Worm (Caenorhabditis elegans) whole organism, young adult: ENCODE results near the gene sel-11.
A peak's percentile ranks its signal among the peaks of the same experiment; 100 is the strongest.

ENCODE experiments used
- B0019.2 ChIP-seq: fragments of 200-800 bp; sonication (Bioruptor generic); conservative IDR thresholded peaks from 2 replicates; pipeline ENCODE4 v1.3.6; 2022; ENCODE audit warnings: missing genetic modification reagents, missing genetic modification characterization, missing compliant biosample characterization
- B0261.1 ChIP-seq: sonication (generic microtip); optimal IDR thresholded peaks from 2 replicates; lab custom pipeline; 2016; ENCODE audit warnings: mild to moderate bottlenecking, missing genetic modification characterization, moderate library complexity, missing compliant biosample characterization
- C06A6.2 ChIP-seq: fragments of 200-800 bp; sonication (Bioruptor generic); conservative IDR thresholded peaks from 2 replicates; pipeline ENCODE4 v1.3.6; 2022; ENCODE audit warnings: missing genetic modification characterization, missing compliant biosample characterization
- F10E7.11 ChIP-seq: sonication (generic microtip); optimal IDR thresholded peaks from 2 replicates; lab custom pipeline; 2017; ENCODE audit warnings: mild to moderate bottlenecking, missing genetic modification characterization, moderate library complexity, missing compliant biosample characterization
- F23B12.7 ChIP-seq: sonication (generic microtip); optimal IDR thresholded peaks from 2 replicates; lab custom pipeline; 2017; ENCODE audit warnings: missing genetic modification characterization, mild to moderate bottlenecking, missing compliant biosample characterization, antibody characterized with exemption, moderate library complexity; ENCODE audit not compliant: insufficient read depth
- F52B5.7 ChIP-seq: sonication (generic microtip); optimal IDR thresholded peaks from 2 replicates; lab custom pipeline; 2016; ENCODE audit warnings: mild to moderate bottlenecking, missing genetic modification characterization, missing compliant biosample characterization
- K11D2.4 ChIP-seq: fragments of 200-800 bp; sonication (Bioruptor generic); IDR thresholded peaks from 2 replicates; pipeline ENCODE4 v1.3.6; 2022; ENCODE audit warnings: missing genetic modification reagents, missing genetic modification characterization, missing compliant biosample characterization
- K12H6.12 ChIP-seq: fragments of 200-800 bp; sonication (Bioruptor generic); optimal IDR thresholded peaks from 2 replicates; lab custom pipeline; 2018; ENCODE audit warnings: mild to moderate bottlenecking, missing genetic modification characterization, missing compliant biosample characterization
- T07F8.4 ChIP-seq: sonication (generic microtip); optimal IDR thresholded peaks from 2 replicates; lab custom pipeline; 2016; ENCODE audit warnings: mild to moderate bottlenecking, missing genetic modification characterization, moderate library complexity, missing compliant biosample characterization
- akir-1 ChIP-seq: fragments of 200-800 bp; sonication (Bioruptor generic); optimal IDR thresholded peaks from 2 replicates; lab custom pipeline; 2018; ENCODE audit warnings: mild to moderate bottlenecking, missing genetic modification characterization, moderate library complexity, missing compliant biosample characterization
- ama-1 ChIP-seq, 3 experiments: fragments of 150-350 bp in 1 of 3; sonication (generic microtip) in 2 of 3; optimal IDR thresholded peaks; 2 replicates each; lab custom pipeline; 2014 to 2018; ENCODE audit warnings: missing biosample characterization in 2 of 3, missing genetic modification characterization in 2 of 3, missing genetic modification reagents in 2 of 3
- attf-3 ChIP-seq: fragments of 200-800 bp; sonication (Bioruptor generic); conservative IDR thresholded peaks from 2 replicates; pipeline ENCODE4 v1.3.6; 2022; ENCODE audit warnings: missing genetic modification reagents, missing genetic modification characterization, missing compliant biosample characterization
- attf-5 ChIP-seq: fragments of 200-800 bp; sonication (Bioruptor generic); optimal IDR thresholded peaks from 2 replicates; lab custom pipeline; 2018; ENCODE audit warnings: mild to moderate bottlenecking, missing genetic modification characterization, missing compliant biosample characterization
- bed-1 ChIP-seq: fragments of 200-800 bp; sonication (Bioruptor generic); IDR thresholded peaks from 2 replicates; pipeline ENCODE4 v1.3.6; 2022; ENCODE audit warnings: missing genetic modification reagents, missing genetic modification characterization, missing compliant biosample characterization
- bed-2 ChIP-seq: fragments of 200-800 bp; sonication (Bioruptor generic); IDR thresholded peaks from 2 replicates; pipeline ENCODE4 v1.3.6; 2022; ENCODE audit warnings: missing genetic modification reagents, missing genetic modification characterization, missing compliant biosample characterization
- cebp-1 ChIP-seq, 2 experiments: fragments of 200-800 bp in 1 of 2; sonication (Bioruptor generic) in 1 of 2; sonication (generic microtip) in 1 of 2; IDR thresholded peaks in 1 of 2; optimal IDR thresholded peaks in 1 of 2; 2 replicates each; pipeline versions ENCODE4 v1.3.6 to Lab custom; 2017 to 2022; ENCODE audit warnings: missing compliant biosample characterization in 2 of 2, missing genetic modification characterization in 2 of 2, mild to moderate bottlenecking in 1 of 2, missing genetic modification reagents in 1 of 2, moderate library complexity in 1 of 2
- ceh-91 ChIP-seq: fragments of 200-800 bp; sonication (Bioruptor generic); IDR thresholded peaks from 2 replicates; pipeline ENCODE4 v1.3.6; 2022; ENCODE audit warnings: missing genetic modification reagents, missing genetic modification characterization, missing compliant biosample characterization
- die-1 ChIP-seq: sonication (generic microtip); optimal IDR thresholded peaks from 2 replicates; lab custom pipeline; 2016; ENCODE audit warnings: missing genotype, mild to moderate bottlenecking, missing genetic modification characterization, missing compliant biosample characterization
- dox-1 ChIP-seq: fragments of 200-800 bp; sonication (Bioruptor generic); IDR thresholded peaks from 2 replicates; pipeline ENCODE4 v1.3.6; 2022; ENCODE audit warnings: missing genetic modification reagents, missing genetic modification characterization, missing compliant biosample characterization
- dpff-1 ChIP-seq: sonication (generic microtip); optimal IDR thresholded peaks from 2 replicates; lab custom pipeline; 2017; ENCODE audit warnings: mild to moderate bottlenecking, missing genetic modification characterization, missing compliant biosample characterization
- dpl-1 ChIP-seq: fragments of 150-350 bp; optimal IDR thresholded peaks from 2 replicates; lab custom pipeline; 2014; ENCODE audit warnings: missing biosample characterization, missing genetic modification reagents, missing genetic modification characterization
- egrh-3 ChIP-seq: fragments of 200-800 bp; sonication (Bioruptor generic); IDR thresholded peaks from 2 replicates; pipeline ENCODE4 v1.3.6; 2022; ENCODE audit warnings: missing genetic modification reagents, missing genetic modification characterization, missing compliant biosample characterization
- ekl-4 ChIP-seq: fragments of 200-800 bp; sonication (Bioruptor generic); IDR thresholded peaks from 2 replicates; pipeline ENCODE4 v1.3.6; 2022; ENCODE audit warnings: missing genetic modification reagents, missing genetic modification characterization, missing compliant biosample characterization
- fkh-3 ChIP-seq: sonication (generic microtip); optimal IDR thresholded peaks from 2 replicates; lab custom pipeline; 2016; ENCODE audit warnings: mild to moderate bottlenecking, missing genetic modification characterization, missing compliant biosample characterization
- gei-17 ChIP-seq: fragments of 200-800 bp; sonication (Bioruptor generic); optimal IDR thresholded peaks from 2 replicates; lab custom pipeline; 2018; ENCODE audit warnings: mild to moderate bottlenecking, missing genetic modification characterization, missing compliant biosample characterization
- let-526 ChIP-seq: fragments of 200-800 bp; sonication (Bioruptor generic); IDR thresholded peaks from 2 replicates; pipeline ENCODE4 v1.3.6; 2022; ENCODE audit warnings: missing genetic modification reagents, missing genetic modification characterization, missing compliant biosample characterization
- lsy-27 ChIP-seq: sonication (generic microtip); optimal IDR thresholded peaks from 2 replicates; lab custom pipeline; 2017; ENCODE audit warnings: missing genetic modification characterization, mild to moderate bottlenecking, missing compliant biosample characterization, antibody characterized with exemption, missing genotype, borderline replicate concordance; ENCODE audit not compliant: insufficient read depth
- madf-3 ChIP-seq: fragments of 200-800 bp; sonication (Bioruptor generic); IDR thresholded peaks from 2 replicates; pipeline ENCODE4 v1.3.6; 2022; ENCODE audit warnings: missing genetic modification reagents, missing genetic modification characterization, missing compliant biosample characterization
- madf-8 ChIP-seq: fragments of 200-800 bp; sonication (Bioruptor generic); conservative IDR thresholded peaks from 2 replicates; pipeline ENCODE4 v1.3.6; 2022; ENCODE audit warnings: missing genetic modification reagents, missing genetic modification characterization, missing compliant biosample characterization
- mcd-1 ChIP-seq: fragments of 200-800 bp; sonication (Bioruptor generic); IDR thresholded peaks from 2 replicates; pipeline ENCODE4 v1.3.6; 2022; ENCODE audit warnings: missing genetic modification reagents, missing genetic modification characterization, missing compliant biosample characterization
- mel-28 ChIP-seq: sonication (generic microtip); optimal IDR thresholded peaks from 2 replicates; lab custom pipeline; 2016; ENCODE audit warnings: borderline replicate concordance, mild to moderate bottlenecking, missing genetic modification characterization, missing compliant biosample characterization
- mes-4 ChIP-seq: sonication (generic microtip); optimal IDR thresholded peaks from 2 replicates; lab custom pipeline; 2016; ENCODE audit warnings: missing genotype, missing genetic modification characterization, missing compliant biosample characterization
- nfya-2 ChIP-seq: fragments of 200-800 bp; sonication (Bioruptor generic); IDR thresholded peaks from 2 replicates; pipeline ENCODE4 v1.3.6; 2022; ENCODE audit warnings: missing genetic modification reagents, missing genetic modification characterization, missing compliant biosample characterization
- nhr-120 ChIP-seq: fragments of 200-800 bp; sonication (Bioruptor generic); IDR thresholded peaks from 2 replicates; pipeline ENCODE4 v1.3.6; 2022; ENCODE audit warnings: missing genetic modification characterization, missing compliant biosample characterization
- nhr-179 ChIP-seq: sonication (generic microtip); optimal IDR thresholded peaks from 2 replicates; lab custom pipeline; 2016; ENCODE audit warnings: mild to moderate bottlenecking, missing genetic modification characterization, missing compliant biosample characterization
- pha-4 ChIP-seq: fragments of 150-350 bp; sonication (generic microtip); optimal IDR thresholded peaks from 2 replicates; lab custom pipeline; 2014; ENCODE audit warnings: missing biosample characterization, missing genetic modification reagents, missing genetic modification characterization
- rec-8 ChIP-seq, 2 experiments: sonication (generic microtip); optimal IDR thresholded peaks; 2 replicates each; lab custom pipeline; 2016; ENCODE audit warnings: mild to moderate bottlenecking in 2 of 2, missing genetic modification characterization in 2 of 2, missing genetic modification reagents in 2 of 2, missing genotype in 2 of 2, missing biosample characterization in 1 of 2, missing compliant biosample characterization in 1 of 2, moderate library complexity in 1 of 2
- repo-1 ChIP-seq: sonication (generic microtip); optimal IDR thresholded peaks from 2 replicates; lab custom pipeline; 2017; ENCODE audit warnings: mild to moderate bottlenecking, missing genetic modification characterization, missing compliant biosample characterization
- sea-2 ChIP-seq: fragments of 200-800 bp; sonication (Bioruptor generic); IDR thresholded peaks from 2 replicates; pipeline ENCODE4 v1.3.6; 2022; ENCODE audit warnings: missing genetic modification characterization, missing compliant biosample characterization
- snpc-1.1 ChIP-seq: sonication (generic microtip); optimal IDR thresholded peaks from 2 replicates; lab custom pipeline; 2017; ENCODE audit warnings: missing genetic modification characterization, mild to moderate bottlenecking, missing compliant biosample characterization, antibody characterized with exemption, moderate library complexity, missing genotype, missing genetic modification reagents; ENCODE audit not compliant: insufficient read depth
- snpc-4 ChIP-seq, 5 experiments: fragments of 150-350 bp in 1 of 5; sonication (generic microtip) in 4 of 5; optimal IDR thresholded peaks; 2 replicates each; lab custom pipeline; 2014 to 2018; ENCODE audit warnings: missing genetic modification characterization in 5 of 5, missing biosample characterization in 3 of 5, antibody characterized with exemption in 2 of 5, mild to moderate bottlenecking in 2 of 5, missing compliant biosample characterization in 2 of 5, missing genotype in 2 of 5, moderate library complexity in 2 of 5, missing genetic modification reagents in 1 of 5
- tbp1 ChIP-seq: fragments of 200-800 bp; sonication (Bioruptor generic); optimal IDR thresholded peaks from 2 replicates; lab custom pipeline; 2018; ENCODE audit warnings: mild to moderate bottlenecking, missing genetic modification characterization, missing compliant biosample characterization
- tbx-9 ChIP-seq: sonication (generic microtip); optimal IDR thresholded peaks from 2 replicates; lab custom pipeline; 2016; ENCODE audit warnings: borderline replicate concordance, missing genetic modification characterization, inconsistent platforms, missing compliant biosample characterization
- ztf-22 ChIP-seq: fragments of 200-800 bp; sonication (Bioruptor generic); optimal IDR thresholded peaks from 2 replicates; lab custom pipeline; 2018; ENCODE audit warnings: mild to moderate bottlenecking, missing genetic modification characterization, moderate library complexity, missing compliant biosample characterization
- ztf-28 ChIP-seq: fragments of 200-800 bp; sonication (Bioruptor generic); IDR thresholded peaks from 2 replicates; pipeline ENCODE4 v1.3.6; 2022; ENCODE audit warnings: missing genetic modification reagents, missing genetic modification characterization, missing compliant biosample characterization
- ztf-6 ChIP-seq: fragments of 200-800 bp; sonication (Bioruptor generic); IDR thresholded peaks from 2 replicates; pipeline ENCODE4 v1.3.6; 2022; ENCODE audit warnings: missing genetic modification reagents, missing genetic modification characterization, missing compliant biosample characterization

The sel-11 gene

DNA sequence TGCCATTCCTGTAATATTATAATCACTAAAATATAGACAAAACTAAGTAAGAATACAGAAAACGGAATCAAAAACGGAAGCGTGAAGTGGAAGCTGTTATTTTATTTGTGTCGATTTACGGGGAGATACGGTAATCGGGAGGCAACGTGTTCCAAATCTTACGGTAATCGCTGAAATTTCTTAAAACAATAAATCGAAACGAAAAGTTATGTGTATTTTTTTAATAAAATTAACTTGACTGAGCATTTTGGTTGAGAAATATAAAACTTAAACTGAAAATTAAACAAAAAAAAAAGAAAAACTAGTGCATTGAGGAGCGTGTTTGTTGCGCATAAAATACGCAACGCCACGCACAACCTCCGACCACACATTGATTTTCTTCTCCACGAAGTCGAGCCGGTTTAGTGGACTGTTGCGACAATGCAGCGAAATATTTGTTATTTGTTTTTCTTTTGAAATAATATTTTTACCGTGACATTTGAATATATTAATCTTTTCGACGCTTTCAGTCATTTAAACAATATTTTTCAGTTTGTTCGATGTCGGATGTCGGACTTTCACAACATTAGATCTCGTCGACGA, 2.7 kb upstream of the sel-11 start, which contains the start of the genes F55A11.1 and syx-5:
Gene F55A11.1 (minus strand): TSS at position 13 of the 582 bp plus-strand sequence.
Gene syx-5 (plus strand): TSS at position 532 of the 582 bp plus-strand sequence.
- TF ChIP-seq snpc-4 (GFP tag; optimal IDR thresholded peaks at IDR 0.05; lab: Kevin White, UChicago): no peak
- TF ChIP-seq snpc-4 (tag; optimal IDR thresholded peaks at IDR 0.05; lab: Kevin White, UChicago): peak; percentile 2 to 82 (median 52)
- no peak for TF ChIP-seq rec-8 (tag; optimal IDR thresholded peaks at IDR 0.05; lab: Kevin White, UChicago)
- TF ChIP-seq dpl-1 (GFP tag; lab: Kevin White, UChicago): peak; percentile 30
- TF ChIP-seq repo-1 (tag; lab: Kevin White, UChicago): peak; percentile 92
- TF ChIP-seq die-1 (tag; lab: Kevin White, UChicago): no peak
- TF ChIP-seq akir-1 (GFP tag; lab: Kevin White, UChicago): no peak
- no peak for TF ChIP-seq bed-1 (GFP tag; lab: Robert Waterston, UW)
- no peak for TF ChIP-seq ceh-91 (GFP tag; lab: Robert Waterston, UW)
- TF ChIP-seq bed-2: no peak
- no peak for TF ChIP-seq dpff-1 (tag; lab: Kevin White, UChicago)
- no peak for TF ChIP-seq F52B5.7 (tag; lab: Kevin White, UChicago)
- no peak for TF ChIP-seq cebp-1 (GFP tag; IDR thresholded peaks at IDR 0.05; lab: Robert Waterston, UW)
- peak; percentile 74 for TF ChIP-seq cebp-1 (tag; optimal IDR thresholded peaks at IDR 0.05; lab: Kevin White, UChicago)
- TF ChIP-seq ztf-22 (GFP tag; lab: Kevin White, UChicago): no peak
- TF ChIP-seq lsy-27: no peak
- TF ChIP-seq mel-28 (tag; lab: Kevin White, UChicago): no peak
- no peak for TF ChIP-seq F10E7.11
- no peak for TF ChIP-seq nfya-2 (GFP tag; lab: Robert Waterston, UW)
- TF ChIP-seq B0261.1 (tag; lab: Kevin White, UChicago): no peak
- TF ChIP-seq snpc-1.1 (tag; lab: Kevin White, UChicago): peak; percentile 15
- TF ChIP-seq C06A6.2 (GFP tag; lab: Robert Waterston, UW): 0 out of 2 replicates have a peak, but pooled peaks have one; percentile 51
- peak; percentile 34; the same call in 1 of the 2 replicates for TF ChIP-seq madf-8 (GFP tag; lab: Robert Waterston, UW)
- TF ChIP-seq ztf-6 (GFP tag; lab: Robert Waterston, UW): no peak
- TF ChIP-seq egrh-3 (GFP tag; lab: Robert Waterston, UW): no peak
- no peak for TF ChIP-seq attf-3 (GFP tag; lab: Robert Waterston, UW)
- peak; percentile 50 for TF ChIP-seq gei-17 (GFP tag; lab: Kevin White, UChicago)
- peak; percentile 86 for TF ChIP-seq dox-1 (GFP tag; lab: Robert Waterston, UW)
- TF ChIP-seq ama-1 (optimal IDR thresholded peaks at IDR 0.05; lab: Kevin White, UChicago): no peak
- TF ChIP-seq ama-1 (GFP tag; optimal IDR thresholded peaks at IDR 0.05; lab: Kevin White, UChicago): no peak
- TF ChIP-seq mes-4: no peak
- no peak for TF ChIP-seq ztf-28 (GFP tag; lab: Robert Waterston, UW)
- TF ChIP-seq F23B12.7 (tag; lab: Kevin White, UChicago): no peak
- peak; percentile 81 for TF ChIP-seq K11D2.4
- TF ChIP-seq sea-2 (GFP tag; lab: Robert Waterston, UW): no peak
- TF ChIP-seq T07F8.4: no peak
- no peak for TF ChIP-seq nhr-120 (GFP tag; lab: Robert Waterston, UW)
- peak; percentile 68 for TF ChIP-seq B0019.2 (GFP tag; lab: Robert Waterston, UW)
- TF ChIP-seq ekl-4 (GFP tag; lab: Robert Waterston, UW): peak; percentile 73; the same call in 1 of the 2 replicates
- peak; percentile 80 for TF ChIP-seq mcd-1
- TF ChIP-seq tbp1 (GFP tag; lab: Kevin White, UChicago): peak; percentile 58
- no peak for TF ChIP-seq madf-3 (GFP tag; lab: Robert Waterston, UW)
- no peak for TF ChIP-seq nhr-179 (tag; lab: Kevin White, UChicago)
- no peak for TF ChIP-seq let-526 (GFP tag; lab: Robert Waterston, UW)
- no peak for TF ChIP-seq pha-4
- peak; percentile 67 for TF ChIP-seq attf-5 (GFP tag; lab: Kevin White, UChicago)
- TF ChIP-seq tbx-9: no peak
- TF ChIP-seq K12H6.12 (tag; lab: Kevin White, UChicago): peak; percentile 65
- no peak for TF ChIP-seq fkh-3 (tag; lab: Kevin White, UChicago)
